Fruit fly (Drosophila melanogaster) whole organism, wandering third instar larva: ENCODE data around the gene CG13067.

Experiments
- Abd-B ChIP-seq: fragments of >200 bp; optimal IDR thresholded peaks from 2 replicates; lab custom pipeline; 2017; ENCODE audit warnings: missing biosample characterization, missing genetic modification characterization
- Hnf4 ChIP-seq: fragments of 200-800 bp; sonication (Bioruptor generic); optimal IDR thresholded peaks from 2 replicates; lab custom pipeline; 2016; ENCODE audit warnings: missing biosample characterization, mild to moderate bottlenecking, missing genetic modification characterization
- OdsH ChIP-seq: fragments of 200-800 bp; sonication (Bioruptor generic); optimal IDR thresholded peaks from 2 replicates; lab custom pipeline; 2016; ENCODE audit warnings: missing biosample characterization, mild to moderate bottlenecking, missing genetic modification characterization
- Sp1 ChIP-seq: fragments of 200-800 bp; sonication (Bioruptor generic); optimal IDR thresholded peaks from 3 replicates; lab custom pipeline; 2019; ENCODE audit warnings: missing biosample characterization, mild to moderate bottlenecking, missing genetic modification characterization, moderate library complexity
- h ChIP-seq: fragments of 200-800 bp; sonication (Bioruptor generic); optimal IDR thresholded peaks from 3 replicates; lab custom pipeline; 2016; ENCODE audit warnings: missing biosample characterization, mild to moderate bottlenecking, missing genetic modification characterization
- pan ChIP-seq: fragments of >200 bp; optimal IDR thresholded peaks from 2 replicates; lab custom pipeline; 2017

DNA sequence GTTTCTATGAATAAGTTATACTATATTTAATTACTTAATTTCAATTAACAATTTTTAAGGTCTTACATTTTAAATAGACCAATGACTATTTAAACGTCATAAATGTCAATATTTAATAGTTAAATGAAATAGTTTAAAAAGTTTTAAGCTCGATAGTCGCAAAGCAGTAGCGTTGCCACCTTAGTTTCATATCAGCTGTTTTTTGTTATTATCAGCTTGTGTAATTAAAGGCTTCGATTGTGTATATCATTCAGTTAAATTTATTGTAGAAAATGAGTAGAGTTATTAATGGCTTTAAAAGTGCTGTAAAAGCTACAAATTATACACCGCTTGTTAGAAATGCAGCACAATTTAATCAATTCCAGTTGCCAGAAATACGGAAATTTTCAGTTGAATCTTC, 38.2 kb upstream of the CG13067 start, which contains the start of gene Hsc20:
- no peak for TF ChIP-seq Abd-B
- no peak for TF ChIP-seq pan (lab: Kevin White, UChicago)
- no peak for TF ChIP-seq OdsH (GFP tag; lab: Kevin White, UChicago)
- TF ChIP-seq h (GFP tag; lab: Kevin White, UChicago): no peak
- no peak for TF ChIP-seq Hnf4 (GFP tag; lab: Kevin White, UChicago)
- no peak for TF ChIP-seq Sp1 (GFP tag; lab: Kevin White, UChicago)
